Fruit fly (Drosophila melanogaster): ENCODE results near the gene Cdk8.

DNA sequence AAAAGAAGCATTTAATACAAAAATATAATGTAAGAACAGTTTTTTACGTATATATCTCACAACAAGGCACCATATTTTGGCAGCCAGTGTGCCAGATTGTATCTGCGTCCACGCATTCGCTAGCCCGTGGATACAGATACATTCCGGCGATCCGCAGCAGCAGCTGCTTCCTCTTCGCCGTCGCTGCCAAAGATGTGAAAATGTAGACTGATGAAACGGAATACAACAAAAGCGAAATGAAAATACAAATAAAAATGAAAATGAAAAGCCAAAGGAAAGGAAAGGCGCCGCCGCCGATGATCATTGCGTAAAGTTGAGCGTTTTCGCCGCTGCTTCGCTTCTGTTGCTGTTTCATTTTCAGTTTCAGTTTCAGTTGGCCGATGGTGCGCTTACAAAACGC is 22.8 kb downstream of the Cdk8 start:
- TF ChIP-seq danr (GFP tag; IDR thresholded peaks at IDR 0.05) (no peak), fu2 (GFP tag; optimal IDR thresholded peaks at IDR 0.05) (no peak), Trl (optimal IDR thresholded peaks at IDR 0.05) (no peak), Trl (GFP tag; optimal IDR thresholded peaks at IDR 0.05) (no peak), az2 (GFP tag; optimal IDR thresholded peaks at IDR 0.05) (no peak), hkb (optimal IDR thresholded peaks at IDR 0.05) (no peak), hkb (GFP tag; IDR thresholded peaks at IDR 0.05) (no peak), dimm (GFP tag; IDR thresholded peaks at IDR 0.05) (no peak), da (GFP tag; optimal IDR thresholded peaks at IDR 0.05) (no peak), fd3F (GFP tag; optimal IDR thresholded peaks at IDR 0.05) (no peak), cas (GFP tag; IDR thresholded peaks at IDR 0.05) (no peak), Max (GFP tag; optimal IDR thresholded peaks at IDR 0.05) (no peak), Neu2 (GFP tag; optimal IDR thresholded peaks at IDR 0.05; ENCODE audit: borderline replicate concordance) (no peak)

Measured in whole organism, embryonic.